Fruit fly (Drosophila melanogaster): ENCODE measurements around the gene CG34425.

CG34425 gene

DNA sequence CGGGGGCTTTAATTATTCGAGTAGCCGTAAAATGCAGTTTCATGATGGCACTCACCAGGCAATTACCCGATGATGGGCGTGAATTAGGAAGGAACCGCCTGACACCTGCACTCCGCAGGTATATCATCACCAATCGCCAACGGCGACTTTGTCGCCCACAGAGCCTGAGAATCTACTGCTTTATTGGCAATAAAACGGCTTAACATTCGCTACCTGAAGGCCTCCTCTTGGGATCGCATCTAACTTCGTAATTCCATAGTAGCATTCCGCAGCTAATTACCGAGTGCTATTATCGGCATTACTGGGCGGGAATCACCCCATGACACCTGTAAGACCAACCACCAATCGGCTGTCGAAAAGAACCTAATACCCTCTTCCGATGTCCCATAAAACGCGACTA is 47.9 kb downstream of the CG34425 start:
- TF ChIP-seq D1 (tag; optimal IDR thresholded peaks at IDR 0.05) (no peak), gl (tag; optimal IDR thresholded peaks at IDR 0.05) (no peak), CG13204 (GFP tag; optimal IDR thresholded peaks at IDR 0.05) (no peak), CG8301 (tag; optimal IDR thresholded peaks at IDR 0.05) (no peak), CG9948 (tag; optimal IDR thresholded peaks at IDR 0.05) (no peak), Ets98B (GFP tag; IDR thresholded peaks at IDR 0.05) (no peak), fd96Ca (GFP tag; IDR thresholded peaks at IDR 0.05) (no peak), CG14655 (GFP tag; optimal IDR thresholded peaks at IDR 0.05) (no peak), CG17806 (tag; optimal IDR thresholded peaks at IDR 0.05) (no peak), Pif1B (GFP tag; optimal IDR thresholded peaks at IDR 0.05) (no peak), Snoo (tag; optimal IDR thresholded peaks at IDR 0.05) (no peak), EcR (GFP tag; optimal IDR thresholded peaks at IDR 0.05) (no peak), CG8159 (tag; optimal IDR thresholded peaks at IDR 0.05) (no peak)

DNA sequence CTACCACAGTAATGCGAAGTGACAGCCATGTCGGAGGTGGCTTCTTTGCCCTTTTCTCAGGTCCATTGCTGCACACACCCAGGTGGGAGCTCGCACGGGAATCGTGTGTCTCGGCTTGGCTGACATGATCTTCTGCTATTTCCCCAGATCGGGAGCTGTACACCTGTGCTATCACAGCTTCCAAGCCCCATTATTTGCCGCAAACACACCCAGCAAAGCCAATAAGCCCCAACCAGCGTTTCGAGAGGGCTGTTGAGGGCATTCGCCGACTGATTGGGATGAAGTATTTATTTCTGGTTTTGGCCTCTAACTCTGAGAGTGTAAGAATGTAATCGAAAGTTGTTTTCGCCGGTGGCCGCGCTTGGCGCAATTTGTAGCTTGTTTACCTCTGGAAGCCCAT is 48.5 kb downstream of the CG34425 start:
- TF ChIP-seq CG14655 (GFP tag; optimal IDR thresholded peaks at IDR 0.05) (no peak), CG32121 (GFP tag; IDR thresholded peaks at IDR 0.05) (no peak), CG10348 (GFP tag; IDR thresholded peaks at IDR 0.05) (no peak), CG4496 (GFP tag; IDR thresholded peaks at IDR 0.05) (no peak), CG34367 (tag; optimal IDR thresholded peaks at IDR 0.05) (no peak), rn (GFP tag; IDR thresholded peaks at IDR 0.05) (no peak), CG8159 (tag; optimal IDR thresholded peaks at IDR 0.05) (no peak), CG8301 (tag; optimal IDR thresholded peaks at IDR 0.05) (no peak), CG9948 (tag; optimal IDR thresholded peaks at IDR 0.05) (no peak)

All from whole organism, pupa.